Fruit fly (Drosophila melanogaster) Kc167 (cell line): ENCODE results near the gene Neu2.

Source experiments
- Myc ChIP-seq: fragments of >200 bp; optimal IDR thresholded peaks from 2 replicates; lab custom pipeline; 2017; ENCODE audit warnings: missing external identifiers
- Sin3A ChIP-seq: fragments of >200 bp; optimal IDR thresholded peaks from 2 replicates; lab custom pipeline; 2018; ENCODE audit warnings: missing external identifiers
- insv ChIP-seq: fragments of >200 bp; optimal IDR thresholded peaks from 3 replicates; lab custom pipeline; 2018; ENCODE audit warnings: missing external identifiers
- psq ChIP-seq: fragments of >200 bp; optimal IDR thresholded peaks from 2 replicates; lab custom pipeline; 2017; ENCODE audit warnings: missing external identifiers

- TF ChIP-seq psq (lab: Kevin White, UChicago) (no peak), Myc (lab: Kevin White, UChicago) (no peak), Sin3A (lab: Kevin White, UChicago) (no peak), insv (lab: Kevin White, UChicago) (no peak)
Measured at dm6 chr3L:21464240-21464639, 26.1 kb downstream of the Neu2 start.
